Worm (Caenorhabditis elegans): Measurements from ENCODE around the gene F56F11.4.

The F56F11.4 gene

DNA sequence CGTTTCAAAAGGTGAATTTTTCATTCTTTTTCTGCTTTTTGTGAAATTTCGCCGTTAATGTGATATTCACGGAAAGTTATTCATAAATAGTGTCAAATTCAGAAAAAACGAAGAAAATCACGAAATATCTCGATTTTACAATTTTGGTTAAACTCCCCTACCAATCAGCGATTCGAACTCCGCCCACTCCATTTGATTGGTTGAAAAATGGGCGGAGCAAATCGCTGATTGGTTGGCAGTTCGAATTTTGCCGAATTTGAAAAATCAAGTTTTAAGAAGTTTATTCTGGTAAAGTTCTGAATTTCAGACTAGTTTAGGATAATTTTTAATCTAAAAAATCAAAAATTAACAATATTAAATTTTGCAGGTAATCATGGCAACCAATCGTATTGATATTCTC, 8.6 kb downstream of the F56F11.4 start:
- TF ChIP-seq ama-1 (optimal IDR thresholded peaks at IDR 0.05) = no peak
- no peak for TF ChIP-seq pes-1 (GFP tag; IDR thresholded peaks at IDR 0.05)
- TF ChIP-seq ets-7 (tag; optimal IDR thresholded peaks at IDR 0.05) = no peak
- TF ChIP-seq flt-1 (GFP tag; IDR thresholded peaks at IDR 0.05) = no peak
- no peak for TF ChIP-seq F13C5.2 (tag; optimal IDR thresholded peaks at IDR 0.05)
- TF ChIP-seq ceh-13 (GFP tag; optimal IDR thresholded peaks at IDR 0.05) = no peak
- TF ChIP-seq hmbx-1 (tag; optimal IDR thresholded peaks at IDR 0.05) = no peak
- TF ChIP-seq B0310.2 (tag; optimal IDR thresholded peaks at IDR 0.05) = no peak
- TF ChIP-seq tbx-11 (GFP tag; IDR thresholded peaks at IDR 0.05) = no peak
- no peak for TF ChIP-seq tra-4 (tag; optimal IDR thresholded peaks at IDR 0.05)

DNA sequence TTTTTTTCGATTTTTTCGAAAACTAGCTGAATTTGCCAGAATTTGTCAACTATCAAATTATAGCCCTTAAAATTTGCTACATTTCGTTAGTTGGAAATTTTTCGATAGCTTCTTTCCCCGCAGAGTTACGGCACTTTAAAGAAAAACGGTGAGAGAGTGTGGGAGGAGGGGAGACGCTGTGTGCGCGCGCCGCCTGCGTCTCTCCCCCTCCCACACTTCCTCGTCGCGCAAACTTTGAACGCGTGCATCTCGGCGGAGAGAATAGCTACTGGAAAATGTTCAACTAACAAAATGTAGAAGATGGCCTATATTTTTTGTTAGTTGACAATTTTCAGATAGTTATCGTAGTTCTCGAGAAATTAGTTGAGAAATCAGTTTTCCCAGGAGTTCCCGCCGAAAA, 10.6 kb downstream of the F56F11.4 start:
- no peak for TF ChIP-seq pes-1 (GFP tag; IDR thresholded peaks at IDR 0.05)
- no peak for TF ChIP-seq flt-1 (GFP tag; IDR thresholded peaks at IDR 0.05)
- no peak for TF ChIP-seq aly-1 (tag; optimal IDR thresholded peaks at IDR 0.05)
- no peak for TF ChIP-seq tbx-37 (GFP tag; conservative IDR thresholded peaks at IDR 0.05)
- no peak for TF ChIP-seq ama-1 (optimal IDR thresholded peaks at IDR 0.05)
- TF ChIP-seq ets-7 (tag; optimal IDR thresholded peaks at IDR 0.05) = no peak
- no peak for TF ChIP-seq tbx-11 (GFP tag; IDR thresholded peaks at IDR 0.05)
- no peak for TF ChIP-seq hnd-1 (tag; optimal IDR thresholded peaks at IDR 0.05)
- no peak for TF ChIP-seq hmbx-1 (tag; optimal IDR thresholded peaks at IDR 0.05)
- TF ChIP-seq ceh-36 (tag; optimal IDR thresholded peaks at IDR 0.05) = no peak
- no peak for TF ChIP-seq B0310.2 (tag; optimal IDR thresholded peaks at IDR 0.05)
- TF ChIP-seq ceh-13 (GFP tag; optimal IDR thresholded peaks at IDR 0.05) = no peak
- TF ChIP-seq tra-4 (tag; optimal IDR thresholded peaks at IDR 0.05) = no peak
- TF ChIP-seq hmg-4 (GFP tag; optimal IDR thresholded peaks at IDR 0.05) = no peak
- TF ChIP-seq scrt-1 (GFP tag; IDR thresholded peaks at IDR 0.05) = no peak
- no peak for TF ChIP-seq F13C5.2 (tag; optimal IDR thresholded peaks at IDR 0.05)

DNA sequence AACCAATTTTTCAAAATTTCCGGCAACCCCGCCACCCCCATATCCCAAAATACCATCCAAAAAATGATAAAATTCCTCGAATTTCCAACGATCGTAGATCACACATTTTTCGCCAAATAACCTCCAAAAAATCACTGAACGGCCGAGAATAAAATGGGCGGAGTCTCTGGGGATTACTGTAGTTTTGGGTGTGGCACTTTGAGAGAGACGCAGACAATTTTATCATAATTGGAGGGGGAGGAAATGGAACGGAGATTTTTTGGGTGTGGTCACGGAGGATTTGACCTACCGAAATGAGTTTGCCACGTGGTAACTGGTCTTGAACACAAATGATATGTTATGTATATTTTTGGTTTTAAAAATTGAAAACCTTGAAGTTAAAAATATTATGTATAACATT, 12.4 kb downstream of the F56F11.4 start:
- TF ChIP-seq tbx-37 (GFP tag; conservative IDR thresholded peaks at IDR 0.05) (no peak), hnd-1 (tag; optimal IDR thresholded peaks at IDR 0.05) (no peak), scrt-1 (GFP tag; IDR thresholded peaks at IDR 0.05) (no peak), aly-1 (tag; optimal IDR thresholded peaks at IDR 0.05) (no peak), ceh-13 (GFP tag; optimal IDR thresholded peaks at IDR 0.05) (no peak), sea-1 (GFP tag; conservative IDR thresholded peaks at IDR 0.05) (no peak), hmg-4 (GFP tag; optimal IDR thresholded peaks at IDR 0.05) (no peak), hmbx-1 (tag; optimal IDR thresholded peaks at IDR 0.05) (no peak), ets-7 (tag; optimal IDR thresholded peaks at IDR 0.05) (no peak), B0310.2 (tag; optimal IDR thresholded peaks at IDR 0.05) (no peak), pes-1 (GFP tag; IDR thresholded peaks at IDR 0.05) (no peak), ama-1 (optimal IDR thresholded peaks at IDR 0.05) (no peak), F13C5.2 (tag; optimal IDR thresholded peaks at IDR 0.05) (no peak), tra-4 (tag; optimal IDR thresholded peaks at IDR 0.05) (no peak), flt-1 (GFP tag; IDR thresholded peaks at IDR 0.05) (no peak), tbx-11 (GFP tag; IDR thresholded peaks at IDR 0.05) (no peak), ceh-36 (tag; optimal IDR thresholded peaks at IDR 0.05) (no peak)

ce11 chrIII:2869033-2869432, 13.0 kb downstream of the F56F11.4 start:
- TF ChIP-seq ama-1 (optimal IDR thresholded peaks at IDR 0.05) = no peak

DNA sequence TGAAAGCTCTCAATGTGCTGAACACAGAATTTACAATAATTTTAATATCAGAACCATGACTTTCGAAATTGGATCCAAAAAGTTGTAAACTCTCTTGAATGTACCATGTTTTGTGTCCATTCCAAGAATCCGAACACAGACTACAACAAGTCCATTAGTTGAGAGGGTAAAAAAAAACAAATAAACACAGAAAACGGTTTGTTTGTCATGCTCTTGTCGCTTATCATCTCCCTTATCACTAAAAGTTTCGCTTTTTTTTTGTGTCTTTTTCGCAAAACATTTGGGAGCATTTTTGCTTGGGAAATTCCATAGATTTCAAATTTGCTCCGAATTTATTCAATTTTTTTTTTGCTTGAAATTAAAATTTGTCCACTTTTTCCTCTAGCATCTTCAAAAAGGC, 13.5 kb downstream of the F56F11.4 start:
- no peak for TF ChIP-seq tbx-37 (GFP tag; conservative IDR thresholded peaks at IDR 0.05)
- TF ChIP-seq flt-1 (GFP tag; IDR thresholded peaks at IDR 0.05) = no peak
- TF ChIP-seq ets-7 (tag; optimal IDR thresholded peaks at IDR 0.05) = no peak
- no peak for TF ChIP-seq hnd-1 (tag; optimal IDR thresholded peaks at IDR 0.05)
- TF ChIP-seq aly-1 (tag; optimal IDR thresholded peaks at IDR 0.05) = no peak
- TF ChIP-seq sea-1 (GFP tag; conservative IDR thresholded peaks at IDR 0.05) = no peak
- TF ChIP-seq F13C5.2 (tag; optimal IDR thresholded peaks at IDR 0.05) = no peak
- no peak for TF ChIP-seq hmg-4 (GFP tag; optimal IDR thresholded peaks at IDR 0.05)
- no peak for TF ChIP-seq hmbx-1 (tag; optimal IDR thresholded peaks at IDR 0.05)
- TF ChIP-seq tra-4 (tag; optimal IDR thresholded peaks at IDR 0.05) = no peak
- TF ChIP-seq ceh-36 (tag; optimal IDR thresholded peaks at IDR 0.05) = no peak

DNA sequence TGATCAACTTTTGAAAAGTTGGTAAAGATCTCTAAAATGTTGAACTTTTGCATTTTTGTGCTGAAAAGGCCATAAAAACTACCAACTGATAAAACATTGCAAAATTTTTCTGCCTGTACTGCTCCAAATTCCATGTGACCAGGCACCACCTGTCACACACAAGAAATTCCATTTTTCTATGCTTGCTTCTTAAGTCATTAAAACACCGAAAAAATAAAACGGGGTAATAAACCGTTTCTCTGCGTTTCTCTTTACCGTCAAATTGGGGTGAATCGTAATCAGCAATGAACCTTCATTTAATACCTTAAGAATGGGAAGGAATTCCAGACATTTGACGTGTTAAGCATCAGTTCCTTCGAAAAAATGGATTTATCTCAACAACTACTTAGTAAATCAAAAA, 14.2 kb downstream of the F56F11.4 start:
- TF ChIP-seq tbx-11 (GFP tag; IDR thresholded peaks at IDR 0.05) = no peak
- TF ChIP-seq tra-4 (tag; optimal IDR thresholded peaks at IDR 0.05) = no peak
- TF ChIP-seq flt-1 (GFP tag; IDR thresholded peaks at IDR 0.05) = no peak
- TF ChIP-seq aly-1 (tag; optimal IDR thresholded peaks at IDR 0.05) = no peak
- no peak for TF ChIP-seq ceh-13 (GFP tag; optimal IDR thresholded peaks at IDR 0.05)
- TF ChIP-seq F13C5.2 (tag; optimal IDR thresholded peaks at IDR 0.05) = no peak
- TF ChIP-seq ceh-36 (tag; optimal IDR thresholded peaks at IDR 0.05) = no peak
- no peak for TF ChIP-seq ama-1 (optimal IDR thresholded peaks at IDR 0.05)
- no peak for TF ChIP-seq hmg-4 (GFP tag; optimal IDR thresholded peaks at IDR 0.05)
- no peak for TF ChIP-seq sea-1 (GFP tag; conservative IDR thresholded peaks at IDR 0.05)
- no peak for TF ChIP-seq pes-1 (GFP tag; IDR thresholded peaks at IDR 0.05)

ce11 chrIII:2871817-2872216, 15.8 kb downstream of the F56F11.4 start:
- peak; percentile 9 for TF ChIP-seq hmg-4 (GFP tag; optimal IDR thresholded peaks at IDR 0.05)
- TF ChIP-seq ceh-13 (GFP tag; optimal IDR thresholded peaks at IDR 0.05) = no peak

DNA sequence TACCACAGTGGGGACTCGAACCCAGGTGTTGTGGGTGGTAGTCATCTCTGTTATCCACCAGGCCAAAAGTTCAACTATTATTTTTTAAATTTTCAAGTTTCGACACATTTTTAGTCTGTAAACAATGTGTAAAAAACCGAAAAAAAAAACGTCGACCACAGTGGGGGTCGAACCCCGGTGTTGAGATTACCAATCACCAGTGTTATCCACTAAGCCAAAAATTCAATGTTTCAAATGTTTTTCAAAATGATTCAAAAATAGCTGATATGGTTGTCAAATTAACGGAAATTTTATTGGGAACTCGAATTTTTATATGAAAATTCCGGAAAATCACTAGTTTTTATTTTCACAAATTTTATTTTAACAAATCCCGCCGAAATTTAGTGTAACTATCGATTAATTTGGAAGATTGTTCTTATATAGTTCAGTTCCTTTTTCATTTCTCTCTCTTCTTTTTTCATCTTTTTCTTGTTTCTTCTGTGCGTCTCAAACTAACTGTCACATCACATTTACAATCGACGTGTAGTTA, 17.2 kb downstream of the F56F11.4 start:
- no peak for TF ChIP-seq tbx-37 (GFP tag; conservative IDR thresholded peaks at IDR 0.05)
- TF ChIP-seq hmg-4 (GFP tag; optimal IDR thresholded peaks at IDR 0.05) = no peak
- TF ChIP-seq hnd-1 (tag; optimal IDR thresholded peaks at IDR 0.05) = no peak
- TF ChIP-seq scrt-1 (GFP tag; IDR thresholded peaks at IDR 0.05) = no peak
- TF ChIP-seq ceh-36 (tag; optimal IDR thresholded peaks at IDR 0.05) = no peak
- no peak for TF ChIP-seq aly-1 (tag; optimal IDR thresholded peaks at IDR 0.05)
- no peak for TF ChIP-seq tra-4 (tag; optimal IDR thresholded peaks at IDR 0.05)
- TF ChIP-seq B0310.2 (tag; optimal IDR thresholded peaks at IDR 0.05) = no peak
- no peak for TF ChIP-seq F13C5.2 (tag; optimal IDR thresholded peaks at IDR 0.05)
- TF ChIP-seq ets-7 (tag; optimal IDR thresholded peaks at IDR 0.05) = no peak
- no peak for TF ChIP-seq ama-1 (optimal IDR thresholded peaks at IDR 0.05)
- no peak for TF ChIP-seq sea-1 (GFP tag; conservative IDR thresholded peaks at IDR 0.05)
- no peak for TF ChIP-seq ceh-13 (GFP tag; optimal IDR thresholded peaks at IDR 0.05)
- no peak for TF ChIP-seq flt-1 (GFP tag; IDR thresholded peaks at IDR 0.05)
- no peak for TF ChIP-seq hmbx-1 (tag; optimal IDR thresholded peaks at IDR 0.05)
- no peak for TF ChIP-seq tbx-11 (GFP tag; IDR thresholded peaks at IDR 0.05)
- no peak for TF ChIP-seq pes-1 (GFP tag; IDR thresholded peaks at IDR 0.05)

Data from whole organism, early embryonic.